Fruit fly (Drosophila melanogaster) whole organism: ENCODE measurements around the gene CG8745.

ENCODE experiments used
- CG8478 ChIP-seq: fragments of >200 bp; optimal IDR thresholded peaks from 2 replicates; lab custom pipeline; 2018; ENCODE audit warnings: inconsistent platforms
- Dll ChIP-seq: fragments of >200 bp; optimal IDR thresholded peaks from 2 replicates; lab custom pipeline; 2017
- EcR ChIP-seq, 2 experiments: fragments of >200 bp; optimal IDR thresholded peaks; 2 replicates each; lab custom pipeline; 2017; ENCODE audit warnings: missing biosample characterization in 2 of 2, missing genetic modification characterization in 2 of 2, missing genetic modification reagents in 2 of 2
- pan ChIP-seq: fragments of >200 bp; optimal IDR thresholded peaks from 2 replicates; lab custom pipeline; 2017
- psq ChIP-seq: fragments of >200 bp; optimal IDR thresholded peaks from 2 replicates; lab custom pipeline; 2017
- usp ChIP-seq: fragments of >200 bp; optimal IDR thresholded peaks from 2 replicates; lab custom pipeline; 2017; ENCODE audit warnings: missing biosample characterization, missing genetic modification characterization, mixed read lengths

DNA sequence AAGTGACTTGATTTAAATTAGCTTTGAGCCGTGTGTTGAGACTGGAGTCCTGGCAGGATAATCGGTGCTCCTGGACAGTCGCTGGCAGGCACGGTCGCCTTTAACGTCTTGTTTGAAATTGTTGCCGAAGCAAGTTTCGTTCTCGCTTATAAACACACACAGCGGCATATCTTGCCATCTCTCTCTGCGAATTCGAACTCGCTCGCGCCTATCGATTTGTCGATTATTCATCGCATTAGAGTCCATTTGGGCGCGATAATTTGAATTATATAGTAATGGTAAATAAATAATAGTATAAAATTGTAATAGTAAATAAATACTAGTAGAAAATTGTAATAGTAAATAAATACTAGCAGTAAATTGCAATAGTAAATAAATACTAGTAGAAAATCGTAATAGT, at the start of gene CG8745:
- TF ChIP-seq Dll (lab: Kevin White, UChicago) (no peak), pan (lab: Kevin White, UChicago) (no peak), CG8478 (lab: Kevin White, UChicago) (no peak), psq (lab: Kevin White, UChicago) (no peak), EcR (GFP tag; optimal IDR thresholded peaks at IDR 0.05; lab: Kevin White, UChicago) (no peak), usp (GFP tag; lab: Kevin White, UChicago) (no peak)
